Worm (Caenorhabditis elegans) whole organism, L4 larva: ENCODE measurements around the gene F11D11.3.

Source experiments
- D1046.2 ChIP-seq: fragments of 200-800 bp; sonication (Bioruptor generic); IDR thresholded peaks from 2 replicates; pipeline ENCODE4 v1.3.6; 2022; ENCODE audit warnings: missing genetic modification characterization, missing compliant biosample characterization
- F26F4.8 ChIP-seq: fragments of 200-800 bp; sonication (Bioruptor generic); conservative IDR thresholded peaks from 2 replicates; pipeline ENCODE4 v1.3.6; 2022; ENCODE audit warnings: missing genetic modification characterization, missing compliant biosample characterization
- F37D6.2 ChIP-seq: sonication (generic microtip); optimal IDR thresholded peaks from 2 replicates; lab custom pipeline; 2016; ENCODE audit warnings: mild to moderate bottlenecking, missing genetic modification characterization, missing compliant biosample characterization
- F44E2.7 ChIP-seq: fragments of 200-800 bp; sonication (Bioruptor generic); IDR thresholded peaks from 2 replicates; pipeline ENCODE4 v2.1.2; 2022; ENCODE audit warnings: missing genetic modification characterization, missing compliant biosample characterization
- Y48G9A.11 ChIP-seq: fragments of 200-800 bp; sonication (Bioruptor generic); IDR thresholded peaks from 2 replicates; pipeline ENCODE4 v1.3.6; 2022; ENCODE audit warnings: missing genetic modification reagents, missing genetic modification characterization, missing compliant biosample characterization
- Y75B8A.6 ChIP-seq: fragments of 200-800 bp; sonication (Bioruptor generic); IDR thresholded peaks from 2 replicates; pipeline ENCODE4 v1.3.6; 2022; ENCODE audit warnings: missing genetic modification reagents, missing genetic modification characterization, missing compliant biosample characterization
- aha-1 ChIP-seq: fragments of 150-350 bp; peaks from one replicate; lab custom pipeline; 2014; ENCODE audit warnings: missing biosample characterization, missing genetic modification characterization
- ceh-20 ChIP-seq: fragments of 200-800 bp; sonication (Bioruptor generic); IDR thresholded peaks from 2 replicates; pipeline ENCODE4 v1.3.6; 2022; ENCODE audit warnings: missing genetic modification reagents, missing genetic modification characterization, missing compliant biosample characterization
- ceh-28 ChIP-seq: fragments of 150-350 bp; optimal IDR thresholded peaks from 2 replicates; lab custom pipeline; 2014; ENCODE audit warnings: missing biosample characterization, missing genetic modification reagents, missing genetic modification characterization
- ces-1 ChIP-seq: fragments of 150-350 bp; sonication (generic microtip); optimal IDR thresholded peaks from 4 replicates; lab custom pipeline; 2014; ENCODE audit warnings: missing biosample characterization, missing genetic modification reagents, missing genetic modification characterization
- cey-2 ChIP-seq: sonication (generic microtip); optimal IDR thresholded peaks from 3 replicates; lab custom pipeline; 2017; ENCODE audit warnings: missing genetic modification characterization, mild to moderate bottlenecking, missing compliant biosample characterization, antibody characterized with exemption, borderline replicate concordance; ENCODE audit not compliant: insufficient read depth
- daf-16 ChIP-seq, 3 experiments: sonication (generic microtip); optimal IDR thresholded peaks; 2 replicates each; lab custom pipeline; 2016 to 2017; ENCODE audit warnings: missing genetic modification characterization in 3 of 3, missing genetic modification reagents in 3 of 3, mild to moderate bottlenecking in 2 of 3, missing compliant biosample characterization in 2 of 3, missing biosample characterization in 1 of 3, moderate library complexity in 1 of 3
- daf-8 ChIP-seq: fragments of 200-800 bp; sonication (Bioruptor generic); IDR thresholded peaks from 2 replicates; pipeline ENCODE4 v1.3.6; 2022; ENCODE audit warnings: missing genetic modification characterization, missing compliant biosample characterization
- duxl-1 ChIP-seq: sonication (generic microtip); optimal IDR thresholded peaks from 2 replicates; lab custom pipeline; 2016; ENCODE audit warnings: mild to moderate bottlenecking, missing genetic modification characterization, moderate library complexity, missing compliant biosample characterization; ENCODE audit not compliant: poor library complexity
- lin-29 ChIP-seq: fragments of 200-800 bp; sonication (Bioruptor generic); IDR thresholded peaks from 2 replicates; pipeline ENCODE4 v1.3.6; 2022; ENCODE audit warnings: missing genetic modification reagents, missing genetic modification characterization, missing compliant biosample characterization
- lin-38 ChIP-seq: fragments of 200-800 bp; sonication (Bioruptor generic); IDR thresholded peaks from 2 replicates; pipeline ENCODE4 v1.3.6; 2022; ENCODE audit warnings: missing genetic modification reagents, missing genetic modification characterization, missing compliant biosample characterization
- lir-3 ChIP-seq: sonication (generic microtip); optimal IDR thresholded peaks from 2 replicates; lab custom pipeline; 2016; ENCODE audit warnings: mild to moderate bottlenecking, missing genetic modification characterization, missing compliant biosample characterization
- madf-5 ChIP-seq, 2 experiments: fragments of 200-800 bp; sonication (Bioruptor generic); IDR thresholded peaks; 2 replicates each; pipeline ENCODE4 v1.3.6; 2022; ENCODE audit warnings: missing compliant biosample characterization in 2 of 2, missing genetic modification characterization in 2 of 2
- mes-2 ChIP-seq: sonication (generic microtip); optimal IDR thresholded peaks from 2 replicates; lab custom pipeline; 2016; ENCODE audit warnings: missing genotype, mild to moderate bottlenecking, missing genetic modification characterization, missing compliant biosample characterization; ENCODE audit not compliant: poor library complexity, severe bottlenecking
- nhr-111 ChIP-seq: fragments of 200-800 bp; sonication (Bioruptor generic); optimal IDR thresholded peaks from 2 replicates; lab custom pipeline; 2018; ENCODE audit warnings: mild to moderate bottlenecking, missing genetic modification characterization, missing compliant biosample characterization
- nhr-28 ChIP-seq: fragments of 150-350 bp; optimal IDR thresholded peaks from 2 replicates; lab custom pipeline; 2014; ENCODE audit warnings: missing biosample characterization, missing genetic modification characterization
- nhr-41 ChIP-seq: fragments of 200-800 bp; sonication (Bioruptor generic); IDR thresholded peaks from 2 replicates; pipeline ENCODE4 v1.3.6; 2022; ENCODE audit warnings: missing genetic modification reagents, missing genetic modification characterization, missing compliant biosample characterization
- pha-4 ChIP-seq, 2 experiments: fragments of 150-350 bp in 1 of 2; fragments of 200-800 bp in 1 of 2; sonication (Bioruptor generic) in 1 of 2; IDR thresholded peaks in 1 of 2; optimal IDR thresholded peaks in 1 of 2; 2 replicates each; pipeline versions ENCODE4 v1.3.6 to Lab custom; 2014 to 2022; ENCODE audit warnings: missing genetic modification characterization in 2 of 2, missing genetic modification reagents in 2 of 2, missing biosample characterization in 1 of 2, missing compliant biosample characterization in 1 of 2
- skn-1 ChIP-seq: fragments of 150-350 bp; optimal IDR thresholded peaks from 2 replicates; lab custom pipeline; 2014; ENCODE audit warnings: missing biosample characterization, missing genetic modification characterization
- snpc-1.2 ChIP-seq: fragments of 200-800 bp; sonication (Bioruptor generic); IDR thresholded peaks from 2 replicates; pipeline ENCODE4 v1.3.6; 2022; ENCODE audit warnings: missing genetic modification reagents, missing genetic modification characterization, missing compliant biosample characterization
- unc-130 ChIP-seq: sonication (generic microtip); optimal IDR thresholded peaks from 2 replicates; lab custom pipeline; 2016; ENCODE audit warnings: missing genetic modification reagents, missing genetic modification characterization, missing compliant biosample characterization
- unc-62 ChIP-seq, 3 experiments: fragments of 150-350 bp in 1 of 3; sonication (generic microtip); optimal IDR thresholded peaks in 2 of 3; peaks in 1 of 3; 1 replicate in 1 of 3; 2 replicates in 2 of 3; lab custom pipeline; 2014 to 2017; ENCODE audit warnings: missing biosample characterization in 3 of 3, missing genetic modification characterization in 3 of 3, missing genetic modification reagents in 3 of 3, missing genotype in 1 of 3
- zip-2 ChIP-seq: fragments of 150-350 bp; optimal IDR thresholded peaks from 2 replicates; lab custom pipeline; 2014; ENCODE audit warnings: missing biosample characterization, missing genetic modification characterization

Gene F11D11.3

ce11 chrV:18719412-18719811, 40.7 kb downstream of the F11D11.3 start:
- peak; percentile 48 for TF ChIP-seq aha-1 (tag; lab: Kevin White, UChicago)
- TF ChIP-seq Y48G9A.11 (GFP tag; lab: Robert Waterston, UW), result no peak
- peak in 1 of 2 experiments; percentile 65 for TF ChIP-seq unc-62 (GFP tag; optimal IDR thresholded peaks at IDR 0.05 in 1 of 2; lab: Kevin White, UChicago)
- TF ChIP-seq unc-62 (tag; optimal IDR thresholded peaks at IDR 0.05; lab: Kevin White, UChicago), result no peak

ce11 chrV:18712118-18712517, 48.0 kb downstream of the F11D11.3 start:
- TF ChIP-seq pha-4 (GFP tag; IDR thresholded peaks at IDR 0.05; lab: Robert Waterston, UW) (peak; percentile 75), pha-4 (tag; optimal IDR thresholded peaks at IDR 0.05; lab: Kevin White, UChicago) (no peak), nhr-41 (0 out of 2 replicates have a peak, but pooled peaks have one; percentile 9), ceh-28 (no peak), snpc-1.2 (GFP tag; lab: Robert Waterston, UW) (peak; percentile 65), D1046.2 (peak; percentile 88; the same call in 1 of the 2 replicates), nhr-111 (GFP tag; lab: Kevin White, UChicago) (no peak), F44E2.7 (GFP tag; lab: Robert Waterston, UW) (peak; percentile 94), unc-130 (GFP tag; lab: Kevin White, UChicago) (peak; percentile 26), madf-5 (GFP tag; IDR thresholded peaks at IDR 0.05; lab: Robert Waterston, UW) (0 out of 4 replicates have a peak, but pooled peaks of 1 of the 2 experiments have one; percentile 68), F26F4.8 (GFP tag; lab: Robert Waterston, UW) (peak; percentile 90), lin-29 (GFP tag; lab: Robert Waterston, UW) (peak; percentile 57; the same call in 1 of the 2 replicates), cey-2 (no peak), nhr-28 (tag; lab: Kevin White, UChicago) (no peak), lir-3 (tag; lab: Kevin White, UChicago) (peak; percentile 46), daf-16 (GFP tag; optimal IDR thresholded peaks at IDR 0.05; lab: Kevin White, UChicago) (peak in 1 of 2 experiments; percentile 19), daf-16 (tag; optimal IDR thresholded peaks at IDR 0.05; lab: Kevin White, UChicago) (peak; percentile 17), daf-8 (GFP tag; lab: Robert Waterston, UW) (0 out of 2 replicates have a peak, but pooled peaks have one; percentile 61), Y48G9A.11 (GFP tag; lab: Robert Waterston, UW) (peak; percentile 48; the same call in 1 of the 2 replicates)

- TF ChIP-seq Y75B8A.6, result no peak
- TF ChIP-seq skn-1 (tag; lab: Kevin White, UChicago), result no peak
- TF ChIP-seq aha-1 (tag; lab: Kevin White, UChicago), result peak; percentile 56
- no peak for TF ChIP-seq lin-38 (GFP tag; lab: Robert Waterston, UW)
These were observed 48.7 kb downstream of the F11D11.3 start for ce11 chrV:18711362-18711761.

ce11 chrV:18710045-18710490, 50.0 kb downstream of the F11D11.3 start:
- TF ChIP-seq ces-1 (GFP tag; lab: Kevin White, UChicago), result no peak
- TF ChIP-seq daf-16 (GFP tag; optimal IDR thresholded peaks at IDR 0.05; lab: Kevin White, UChicago), result peak in 1 of 2 experiments; percentile 13
- peak; percentile 11 for TF ChIP-seq daf-16 (tag; optimal IDR thresholded peaks at IDR 0.05; lab: Kevin White, UChicago)
- no peak for TF ChIP-seq ceh-20 (GFP tag; lab: Robert Waterston, UW)
- peak; percentile 77 for TF ChIP-seq duxl-1 (tag; lab: Kevin White, UChicago)
- peak in 1 of 2 experiments; percentile 20 for TF ChIP-seq unc-62 (GFP tag; optimal IDR thresholded peaks at IDR 0.05 in 1 of 2; lab: Kevin White, UChicago)
- no peak for TF ChIP-seq unc-62 (tag; optimal IDR thresholded peaks at IDR 0.05; lab: Kevin White, UChicago)
- no peak for TF ChIP-seq pha-4 (GFP tag; IDR thresholded peaks at IDR 0.05; lab: Robert Waterston, UW)
- TF ChIP-seq pha-4 (tag; optimal IDR thresholded peaks at IDR 0.05; lab: Kevin White, UChicago), result no peak
- peak; percentile 39 for TF ChIP-seq aha-1 (tag; lab: Kevin White, UChicago)
- 0 out of 2 replicates have a peak, but pooled peaks have one; percentile 12 for TF ChIP-seq lin-29 (GFP tag; lab: Robert Waterston, UW)
- TF ChIP-seq D1046.2, result peak; percentile 54; the same call in 1 of the 2 replicates
- TF ChIP-seq F37D6.2 (tag; lab: Kevin White, UChicago), result peak; percentile 40
- TF ChIP-seq zip-2, result peak; percentile 32
- TF ChIP-seq mes-2 (tag; lab: Kevin White, UChicago), result no peak
